Fruit fly (Drosophila melanogaster) whole organism, prepupa: Measurements from ENCODE around the gene YL-1.

Experiments
- CG11294 ChIP-seq: fragments of 200-800 bp; sonication (Bioruptor generic); IDR thresholded peaks from 2 replicates; pipeline ENCODE4 v1.3.6; 2022; ENCODE audit warnings: missing biosample characterization, missing genetic modification characterization
- CG3919 ChIP-seq: fragments of 200-800 bp; sonication (Bioruptor generic); optimal IDR thresholded peaks from 3 replicates; lab custom pipeline; 2016; ENCODE audit warnings: missing biosample characterization, missing genetic modification characterization
- CG6276 ChIP-seq: fragments of 200-800 bp; sonication (Bioruptor generic); optimal IDR thresholded peaks from 2 replicates; lab custom pipeline; 2017; ENCODE audit warnings: missing biosample characterization, mild to moderate bottlenecking, missing genetic modification characterization
- CG6854 ChIP-seq: fragments of 200-800 bp; sonication (Bioruptor generic); optimal IDR thresholded peaks from 2 replicates; lab custom pipeline; 2017; ENCODE audit warnings: missing biosample characterization, mild to moderate bottlenecking, missing genetic modification characterization
- CG8119 ChIP-seq: fragments of 200-800 bp; sonication (Bioruptor generic); IDR thresholded peaks from 3 replicates; pipeline ENCODE4 v1.3.6; 2022; ENCODE audit warnings: missing biosample characterization, missing genetic modification characterization
- CG8632 ChIP-seq: fragments of 200-800 bp; sonication (Bioruptor generic); optimal IDR thresholded peaks from 3 replicates; lab custom pipeline; 2016; ENCODE audit warnings: missing biosample characterization, missing genetic modification characterization
- CG9139 ChIP-seq: fragments of 200-800 bp; sonication (Bioruptor generic); optimal IDR thresholded peaks from 3 replicates; lab custom pipeline; 2017; ENCODE audit warnings: missing biosample characterization, mild to moderate bottlenecking, missing genetic modification characterization
- Eip75B ChIP-seq: fragments of 200-800 bp; sonication (Bioruptor generic); optimal IDR thresholded peaks from 3 replicates; lab custom pipeline; 2016; ENCODE audit warnings: missing biosample characterization, missing genetic modification characterization
- Eip78C ChIP-seq: fragments of 200-800 bp; sonication (Bioruptor generic); peaks from one replicate; lab custom pipeline; 2016; ENCODE audit warnings: missing biosample characterization, missing genetic modification characterization
- Eip93F ChIP-seq: fragments of 200-800 bp; sonication (Bioruptor generic); optimal IDR thresholded peaks from 2 replicates; lab custom pipeline; 2016; ENCODE audit warnings: missing biosample characterization, mild to moderate bottlenecking, missing genetic modification characterization
- Ets96B ChIP-seq: fragments of 200-800 bp; optimal IDR thresholded peaks from 2 replicates; lab custom pipeline; 2019; ENCODE audit warnings: missing biosample characterization, mild to moderate bottlenecking, missing genetic modification characterization, moderate library complexity
- OdsH ChIP-seq: fragments of 200-800 bp; sonication (Bioruptor generic); optimal IDR thresholded peaks from 3 replicates; lab custom pipeline; 2016; ENCODE audit warnings: missing biosample characterization, missing genetic modification characterization
- Smox ChIP-seq: fragments of 200-800 bp; sonication (Bioruptor generic); optimal IDR thresholded peaks from 3 replicates; lab custom pipeline; 2016; ENCODE audit warnings: missing biosample characterization, missing genetic modification characterization
- Sox15 ChIP-seq: fragments of 200-800 bp; sonication (Bioruptor generic); optimal IDR thresholded peaks from 3 replicates; lab custom pipeline; 2016; ENCODE audit warnings: missing biosample characterization, missing genetic modification characterization
- cyc ChIP-seq: fragments of 200-800 bp; sonication (Bioruptor generic); optimal IDR thresholded peaks from 3 replicates; lab custom pipeline; 2016; ENCODE audit warnings: missing biosample characterization, missing genetic modification characterization
- dsx ChIP-seq: fragments of 200-800 bp; optimal IDR thresholded peaks from 3 replicates; lab custom pipeline; 2019; ENCODE audit warnings: missing biosample characterization, mild to moderate bottlenecking, missing genetic modification characterization, moderate library complexity; ENCODE audit not compliant: poor library complexity, severe bottlenecking
- fd59A ChIP-seq: fragments of 200-800 bp; sonication (Bioruptor generic); optimal IDR thresholded peaks from 2 replicates; lab custom pipeline; 2017; ENCODE audit warnings: missing biosample characterization, mild to moderate bottlenecking, missing genetic modification characterization, missing genetic modification reagents
- fd85E ChIP-seq: fragments of 200-800 bp; sonication (Bioruptor generic); optimal IDR thresholded peaks from 3 replicates; lab custom pipeline; 2016; ENCODE audit warnings: missing biosample characterization, missing genetic modification characterization
- pdm3 ChIP-seq: fragments of 200-800 bp; sonication (Bioruptor generic); optimal IDR thresholded peaks from 3 replicates; lab custom pipeline; 2016; ENCODE audit warnings: missing biosample characterization, missing genetic modification characterization
- topi ChIP-seq: fragments of 200-800 bp; sonication (Bioruptor generic); optimal IDR thresholded peaks from 3 replicates; lab custom pipeline; 2016; ENCODE audit warnings: missing biosample characterization, missing genetic modification characterization

The YL-1 gene

dm6 chr2L:11021606-11022005, 51.4 kb downstream of the YL-1 start (continued):
- no peak for TF ChIP-seq fd85E (GFP tag; lab: Kevin White, UChicago)
- TF ChIP-seq cyc, result peak; percentile 27
- peak; percentile 28 for TF ChIP-seq OdsH (GFP tag; lab: Kevin White, UChicago)
- TF ChIP-seq Ets96B (tag; lab: Kevin White, UChicago), result peak; percentile 23
- TF ChIP-seq dsx (GFP tag; lab: Kevin White, UChicago), result no peak
- no peak for TF ChIP-seq CG8119
- no peak for TF ChIP-seq CG6276
- TF ChIP-seq CG8632 (GFP tag; lab: Kevin White, UChicago), result no peak
- TF ChIP-seq CG3919 (GFP tag; lab: Kevin White, UChicago), result peak; percentile 42
- TF ChIP-seq Smox (GFP tag; lab: Kevin White, UChicago), result peak; percentile 53
- TF ChIP-seq fd59A (GFP tag; lab: Kevin White, UChicago), result peak; percentile 19
- peak; percentile 83 for TF ChIP-seq Eip78C (GFP tag; lab: Kevin White, UChicago)
- no peak for TF ChIP-seq CG6854
- peak; percentile 49 for TF ChIP-seq Eip75B
- TF ChIP-seq Sox15, result no peak
- peak; percentile 58 for TF ChIP-seq topi (GFP tag; lab: Kevin White, UChicago)
- TF ChIP-seq CG9139, result no peak
- TF ChIP-seq pdm3 (GFP tag; lab: Kevin White, UChicago), result peak; percentile 25
- TF ChIP-seq CG11294, result no peak
- TF ChIP-seq Eip93F, result no peak
